Worm (Caenorhabditis elegans) whole organism, L3 larva: ENCODE measurements around the gene jkk-1.

ENCODE experiments used
- ZK546.5 ChIP-seq: sonication (generic microtip); optimal IDR thresholded peaks from 2 replicates; lab custom pipeline; 2017; ENCODE audit warnings: missing biosample characterization, missing genetic modification characterization
- ama-1 ChIP-seq: fragments of 150-350 bp; optimal IDR thresholded peaks from 2 replicates; lab custom pipeline; 2018
- ceh-28 ChIP-seq: fragments of 150-350 bp; optimal IDR thresholded peaks from 2 replicates; lab custom pipeline; 2014; ENCODE audit warnings: missing biosample characterization, missing genetic modification reagents, missing genetic modification characterization
- ceh-82 ChIP-seq: fragments of 150-350 bp; optimal IDR thresholded peaks from 2 replicates; lab custom pipeline; 2014; ENCODE audit warnings: missing biosample characterization, missing genetic modification characterization
- ceh-9 ChIP-seq: sonication (generic microtip); optimal IDR thresholded peaks from 2 replicates; lab custom pipeline; 2018; ENCODE audit warnings: missing biosample characterization, missing genetic modification characterization
- egl-5 ChIP-seq: fragments of 150-350 bp; optimal IDR thresholded peaks from 2 replicates; lab custom pipeline; 2017; ENCODE audit warnings: missing biosample characterization, missing genetic modification reagents, missing genetic modification characterization, inconsistent platforms
- elt-1 ChIP-seq: fragments of 150-350 bp; optimal IDR thresholded peaks from 2 replicates; lab custom pipeline; 2014; ENCODE audit warnings: missing biosample characterization, missing genetic modification characterization
- elt-2 ChIP-seq: sonication (generic microtip); optimal IDR thresholded peaks from 2 replicates; lab custom pipeline; 2016; ENCODE audit warnings: missing genetic modification reagents, mild to moderate bottlenecking, missing genetic modification characterization, missing compliant biosample characterization
- elt-3 ChIP-seq, 3 experiments: fragments of 150-350 bp in 1 of 3; sonication (generic microtip) in 2 of 3; optimal IDR thresholded peaks; 2 replicates in 2 of 3; 4 replicates in 1 of 3; lab custom pipeline; 2014 to 2017; ENCODE audit warnings: missing biosample characterization in 3 of 3, missing genetic modification characterization in 3 of 3
- eor-1 ChIP-seq, 2 experiments: fragments of 150-350 bp; optimal IDR thresholded peaks; 2 replicates each; lab custom pipeline; 2014 to 2018; ENCODE audit warnings: missing biosample characterization in 2 of 2, missing genetic modification characterization in 2 of 2
- fkh-10 ChIP-seq: sonication (generic microtip); optimal IDR thresholded peaks from 2 replicates; lab custom pipeline; 2017; ENCODE audit warnings: missing biosample characterization, missing genetic modification reagents, missing genetic modification characterization
- fos-1 ChIP-seq: fragments of 150-350 bp; optimal IDR thresholded peaks from 2 replicates; lab custom pipeline; 2014; ENCODE audit warnings: missing biosample characterization, missing genetic modification characterization
- lin-15B ChIP-seq: fragments of 150-350 bp; optimal IDR thresholded peaks from 2 replicates; lab custom pipeline; 2014; ENCODE audit warnings: missing biosample characterization, missing genetic modification characterization
- lin-39 ChIP-seq: fragments of 150-350 bp; optimal IDR thresholded peaks from 2 replicates; lab custom pipeline; 2018; ENCODE audit warnings: missing biosample characterization, missing genetic modification reagents, missing genetic modification characterization
- nfya-1 ChIP-seq: sonication (generic microtip); optimal IDR thresholded peaks from 2 replicates; lab custom pipeline; 2017; ENCODE audit warnings: missing genetic modification characterization, mild to moderate bottlenecking, missing compliant biosample characterization, antibody characterized with exemption, moderate library complexity; ENCODE audit not compliant: insufficient read depth
- nhr-237 ChIP-seq: fragments of 150-350 bp; optimal IDR thresholded peaks from 2 replicates; lab custom pipeline; 2014; ENCODE audit warnings: missing biosample characterization, missing genetic modification characterization
- nhr-25 ChIP-seq: sonication (generic microtip); optimal IDR thresholded peaks from 2 replicates; lab custom pipeline; 2017; ENCODE audit warnings: missing biosample characterization, missing genetic modification characterization
- nhr-76 ChIP-seq: fragments of 150-350 bp; sonication (generic microtip); optimal IDR thresholded peaks from 5 replicates; lab custom pipeline; 2014; ENCODE audit warnings: missing biosample characterization, missing genetic modification characterization
- nhr-77 ChIP-seq: fragments of 150-350 bp; optimal IDR thresholded peaks from 2 replicates; lab custom pipeline; 2014; ENCODE audit warnings: missing biosample characterization, missing genetic modification characterization
- pha-4 ChIP-seq: fragments of 150-350 bp; optimal IDR thresholded peaks from 2 replicates; lab custom pipeline; 2014; ENCODE audit warnings: missing biosample characterization, missing genetic modification reagents, missing genetic modification characterization
- pqm-1 ChIP-seq: fragments of 150-350 bp; optimal IDR thresholded peaks from 2 replicates; lab custom pipeline; 2017; ENCODE audit warnings: missing biosample characterization, missing genetic modification characterization, inconsistent platforms
- sea-2 ChIP-seq: fragments of 150-350 bp; sonication (generic microtip); optimal IDR thresholded peaks from 4 replicates; lab custom pipeline; 2014; ENCODE audit warnings: missing biosample characterization, missing genetic modification reagents, missing genetic modification characterization
- skn-1 ChIP-seq: fragments of 150-350 bp; optimal IDR thresholded peaks from 2 replicates; lab custom pipeline; 2014; ENCODE audit warnings: missing biosample characterization, missing genetic modification characterization
- tbx-2 ChIP-seq: sonication (generic microtip); optimal IDR thresholded peaks from 2 replicates; lab custom pipeline; 2016; ENCODE audit warnings: mild to moderate bottlenecking, missing genetic modification characterization, missing compliant biosample characterization
- unc-39 ChIP-seq: sonication (generic microtip); optimal IDR thresholded peaks from 4 replicates; lab custom pipeline; 2017; ENCODE audit warnings: missing biosample characterization, missing genetic modification characterization
- unc-62 ChIP-seq: fragments of 150-350 bp; sonication (generic microtip); optimal IDR thresholded peaks from 4 replicates; lab custom pipeline; 2014; ENCODE audit warnings: missing biosample characterization, missing genetic modification reagents, missing genetic modification characterization
- ztf-11 ChIP-seq: fragments of 150-350 bp; optimal IDR thresholded peaks from 2 replicates; lab custom pipeline; 2014; ENCODE audit warnings: missing biosample characterization, missing genetic modification characterization
- ztf-4 ChIP-seq: fragments of 150-350 bp; optimal IDR thresholded peaks from 2 replicates; lab custom pipeline; 2014; ENCODE audit warnings: missing biosample characterization, missing genetic modification characterization

Gene jkk-1

DNA sequence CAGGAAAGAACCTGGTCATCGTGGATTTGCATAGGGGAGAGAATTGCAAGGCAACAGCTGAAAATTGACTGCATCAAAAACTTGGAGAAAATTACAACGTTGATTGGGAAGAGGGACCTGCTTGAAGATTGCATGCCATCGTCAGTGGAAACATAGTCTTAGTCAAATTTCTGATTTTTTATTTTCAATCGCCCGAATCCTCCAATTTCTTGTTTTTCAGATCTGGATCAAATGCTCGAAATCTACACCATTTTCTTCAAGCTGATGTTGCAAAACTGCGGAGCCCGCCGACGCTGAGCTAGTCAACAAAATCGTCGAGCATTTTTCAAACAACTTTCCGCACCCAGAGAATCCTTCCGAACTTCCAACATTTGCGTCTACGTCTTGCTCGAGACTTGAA, 5.3 kb downstream of the jkk-1 start:
- no peak for TF ChIP-seq nhr-76 (tag; lab: Kevin White, UChicago)
- TF ChIP-seq ama-1 = no peak
- no peak for TF ChIP-seq nhr-237 (tag; lab: Kevin White, UChicago)
- TF ChIP-seq elt-1 = no peak
- TF ChIP-seq unc-62 (GFP tag; lab: Kevin White, UChicago) = no peak
- TF ChIP-seq ZK546.5 (tag; lab: Kevin White, UChicago) = no peak
- no peak for TF ChIP-seq nhr-77
- TF ChIP-seq egl-5 = no peak
- TF ChIP-seq lin-15B (tag; lab: Kevin White, UChicago) = no peak
- TF ChIP-seq pqm-1 (tag; lab: Kevin White, UChicago) = no peak
- no peak for TF ChIP-seq elt-3 (tag; optimal IDR thresholded peaks at IDR 0.05; lab: Kevin White, UChicago)

DNA sequence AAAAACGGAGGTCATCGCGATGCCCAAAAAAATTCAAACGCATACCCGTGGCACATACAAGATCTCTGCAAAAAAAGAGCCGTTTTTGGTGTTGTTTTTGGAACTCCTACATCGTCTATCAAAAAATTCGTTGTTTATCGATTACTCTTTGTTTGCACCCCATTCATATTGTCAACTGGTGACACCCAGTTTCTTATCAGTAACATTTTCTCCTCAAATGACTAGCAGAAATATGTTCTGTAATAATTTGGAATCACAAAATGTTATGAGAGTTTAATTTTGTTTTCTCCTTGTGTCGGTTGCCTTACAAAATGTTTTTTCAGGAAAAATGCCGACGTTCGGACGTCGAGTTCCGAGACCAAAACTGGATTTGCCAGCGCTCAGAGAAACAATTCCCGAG, 6.5 kb downstream of the jkk-1 start, which contains the start of gene sek-4:
Gene sek-4 (plus strand): TSS at position 318 of the 400 bp plus-strand sequence.
- TF ChIP-seq elt-2 (tag; lab: Kevin White, UChicago) = peak; percentile 58
- TF ChIP-seq pha-4 (tag; lab: Kevin White, UChicago) = peak; percentile 50
- no peak for TF ChIP-seq ceh-82 (tag; lab: Kevin White, UChicago)
- TF ChIP-seq pqm-1 (tag; lab: Kevin White, UChicago) = peak; percentile 25
- no peak for TF ChIP-seq lin-39

DNA sequence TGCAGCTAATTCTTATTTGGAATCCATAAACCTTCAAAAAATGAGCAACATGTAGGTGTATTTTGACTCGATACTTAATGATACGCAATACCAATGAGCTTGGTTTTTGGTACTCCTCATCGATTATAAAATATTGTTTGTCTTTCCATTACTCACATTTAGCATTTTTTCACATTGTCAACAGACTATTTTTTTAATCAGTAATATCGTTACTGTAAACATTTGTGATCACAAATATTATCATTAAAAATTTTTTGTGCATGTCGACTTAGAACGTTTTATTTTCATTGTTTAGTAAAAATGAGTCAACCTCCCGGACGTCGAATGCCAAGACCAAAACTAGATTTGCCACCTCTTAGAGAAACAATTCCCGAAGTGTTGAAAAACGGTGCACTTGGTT, 9.0 kb downstream of the jkk-1 start, which contains the start of gene sek-5:
Gene sek-5 (plus strand): TSS at position 301 of the 400 bp plus-strand sequence.
- TF ChIP-seq unc-62 (GFP tag; lab: Kevin White, UChicago) = no peak
- TF ChIP-seq nhr-25 (tag; lab: Kevin White, UChicago) = no peak
- TF ChIP-seq tbx-2 (tag; lab: Kevin White, UChicago) = no peak
- peak; percentile 39 for TF ChIP-seq pha-4 (tag; lab: Kevin White, UChicago)
- TF ChIP-seq skn-1 (tag; lab: Kevin White, UChicago) = no peak

DNA sequence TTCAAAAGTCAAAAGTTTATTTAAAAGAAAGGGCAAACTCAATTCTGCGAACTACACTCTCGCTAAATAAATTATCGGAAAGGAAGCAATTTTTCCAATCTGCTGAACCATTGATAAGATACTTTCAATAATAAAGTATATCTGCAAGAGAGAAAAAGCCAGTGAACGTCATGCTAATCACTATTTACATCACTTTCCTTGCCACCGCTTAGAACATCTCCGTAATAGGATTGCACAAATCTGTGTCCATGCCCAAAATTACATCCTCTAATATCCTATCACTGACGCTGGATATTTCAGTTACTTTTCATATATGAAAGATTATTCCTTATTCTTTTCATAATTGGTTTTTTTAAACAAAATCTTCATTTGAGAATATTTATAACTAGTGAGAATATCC, 14.5 kb downstream of the jkk-1 start:
- TF ChIP-seq nfya-1 (tag; lab: Kevin White, UChicago) (no peak), ztf-4 (tag; lab: Kevin White, UChicago) (no peak), ceh-82 (tag; lab: Kevin White, UChicago) (no peak), ZK546.5 (tag; lab: Kevin White, UChicago) (no peak), fkh-10 (GFP tag; lab: Kevin White, UChicago) (no peak), ceh-28 (tag; lab: Kevin White, UChicago) (no peak), pha-4 (tag; lab: Kevin White, UChicago) (no peak), sea-2 (GFP tag; lab: Kevin White, UChicago) (no peak), unc-62 (GFP tag; lab: Kevin White, UChicago) (no peak), egl-5 (no peak), nhr-237 (tag; lab: Kevin White, UChicago) (no peak)
- TF ChIP-seq, all 47 proteins: peak for 0

DNA sequence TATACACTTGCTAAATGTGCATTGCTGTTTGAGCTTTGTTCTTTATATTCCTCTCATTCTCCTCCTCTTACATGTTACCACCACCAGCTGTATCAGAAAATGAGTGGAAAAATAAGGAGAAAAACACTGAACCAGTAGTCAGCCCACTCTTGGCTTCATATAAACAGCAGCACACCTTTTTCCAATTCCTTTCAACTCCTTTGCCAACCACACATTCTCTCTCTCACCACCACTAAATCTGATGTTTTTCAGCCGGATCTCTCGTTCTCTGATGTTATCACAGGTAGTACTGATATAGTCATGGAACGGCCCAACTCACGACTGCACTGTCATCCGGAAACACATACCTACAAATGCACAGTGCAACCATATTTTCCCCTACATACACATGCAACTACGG, 18.3 kb downstream of the jkk-1 start, which contains the start of gene kcnl-3:
Gene kcnl-3 (plus strand): TSS at position 301 of the 400 bp plus-strand sequence.
- no peak for TF ChIP-seq nfya-1 (tag; lab: Kevin White, UChicago)
- no peak for TF ChIP-seq sea-2 (GFP tag; lab: Kevin White, UChicago)
- TF ChIP-seq ceh-9 = no peak
- TF ChIP-seq ztf-11 (tag; lab: Kevin White, UChicago) = no peak

DNA sequence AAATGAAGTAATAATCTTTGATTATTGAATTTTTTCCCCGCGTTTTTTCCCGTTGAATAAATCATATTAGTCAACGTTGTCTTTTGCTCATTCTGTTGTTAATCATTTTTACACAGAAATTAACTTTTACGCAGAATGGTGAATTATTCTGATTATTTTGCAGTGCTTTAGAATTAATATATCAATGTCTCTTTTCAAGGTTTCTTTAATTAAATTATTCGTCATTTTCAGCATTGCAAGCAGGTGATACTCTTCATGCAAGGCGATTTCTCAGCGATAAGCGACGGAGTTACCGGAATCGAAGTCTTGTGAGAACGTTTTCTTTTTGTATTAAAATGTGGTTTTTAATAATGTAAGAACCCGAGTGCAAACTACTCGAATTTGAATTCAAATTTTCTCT, 19.4 kb downstream of the jkk-1 start:
- TF ChIP-seq nhr-25 (tag; lab: Kevin White, UChicago) = no peak
- no peak for TF ChIP-seq eor-1 (tag; optimal IDR thresholded peaks at IDR 0.05; lab: Kevin White, UChicago)

DNA sequence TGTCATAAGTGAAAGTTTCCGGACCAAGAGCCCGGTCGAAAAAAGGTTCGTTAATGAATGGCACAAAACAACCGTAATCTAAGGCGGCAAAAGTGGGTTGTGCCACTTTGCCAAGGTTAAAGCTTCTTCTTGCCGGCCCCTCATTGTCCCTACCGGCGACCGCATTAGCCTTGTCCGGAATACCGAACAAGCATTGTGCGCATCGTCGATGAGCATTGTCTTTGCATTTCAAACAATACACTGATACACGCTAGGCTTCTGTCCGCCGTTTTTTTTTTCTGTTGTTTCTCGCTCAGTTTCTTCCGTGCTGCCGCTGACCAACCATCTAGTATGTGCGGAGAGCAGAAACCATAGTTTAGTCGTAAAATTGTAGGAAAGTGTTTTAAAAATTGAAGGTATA, 29.0 kb downstream of the jkk-1 start, which contains the start of gene C03F11.2:
Gene C03F11.2 (minus strand): TSS at position 101 of the 400 bp plus-strand sequence.
- no peak for TF ChIP-seq nhr-25 (tag; lab: Kevin White, UChicago)
- TF ChIP-seq unc-39 (tag; lab: Kevin White, UChicago) = no peak
- TF ChIP-seq eor-1 (tag; optimal IDR thresholded peaks at IDR 0.05; lab: Kevin White, UChicago) = no peak
- TF ChIP-seq pqm-1 (tag; lab: Kevin White, UChicago) = no peak
- TF ChIP-seq elt-3 (tag; optimal IDR thresholded peaks at IDR 0.05; lab: Kevin White, UChicago) = no peak
- no peak for TF ChIP-seq fos-1 (tag; lab: Kevin White, UChicago)
